Fruit fly (Drosophila melanogaster): ENCODE data around the gene chm.

The chm gene

DNA sequence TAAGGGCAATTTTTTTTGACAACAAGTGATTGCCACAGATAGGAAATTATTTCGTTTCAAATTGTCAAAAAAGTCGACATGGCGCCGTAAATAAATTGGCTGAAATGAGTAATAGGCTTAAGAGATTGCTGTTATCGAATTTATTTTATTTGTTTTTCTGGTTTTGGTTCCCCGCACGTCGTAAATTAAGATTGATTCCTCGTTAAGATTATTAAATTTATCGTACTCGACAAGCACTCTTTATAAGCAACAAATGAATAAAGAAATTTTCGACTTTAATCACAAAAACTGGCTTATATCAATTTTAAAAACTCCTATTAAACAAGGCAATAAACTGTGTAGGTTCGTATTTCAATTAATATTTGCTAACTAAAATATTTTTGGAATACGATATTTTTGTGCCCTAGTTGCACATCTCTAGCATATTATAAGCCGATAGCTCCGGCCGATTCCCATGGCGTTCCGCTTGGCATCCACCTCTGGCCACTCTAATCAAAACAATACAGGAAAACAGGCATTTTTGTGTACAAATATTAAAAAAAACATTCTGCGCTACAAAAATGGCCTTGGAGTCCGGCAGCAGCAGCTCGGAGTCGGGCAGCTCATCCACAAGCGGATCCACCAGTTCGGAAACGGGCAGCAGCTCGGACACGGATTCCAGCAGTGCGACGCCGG lies at the start of gene chm (continued):
- peak; percentile 6 for TF ChIP-seq CG3163 (GFP tag; optimal IDR thresholded peaks at IDR 0.05)
- no peak for TF ChIP-seq Hand (GFP tag; optimal IDR thresholded peaks at IDR 0.05)
- no peak for TF ChIP-seq CG7372 (GFP tag; IDR thresholded peaks at IDR 0.05)
- TF ChIP-seq CG6791 (GFP tag; IDR thresholded peaks at IDR 0.05; ENCODE audit: partially characterized antibody) = peak; percentile 92
- TF ChIP-seq nerfin-2 (GFP tag; IDR thresholded peaks at IDR 0.05; ENCODE audit: partially characterized antibody) = peak; percentile 76
- no peak for TF ChIP-seq corto (GFP tag; optimal IDR thresholded peaks at IDR 0.05)
- TF ChIP-seq CG17829 (tag; optimal IDR thresholded peaks at IDR 0.05) = peak; percentile 47
- TF ChIP-seq CG12104 (GFP tag; optimal IDR thresholded peaks at IDR 0.05) = no peak
- no peak for TF ChIP-seq Nf-YA (GFP tag; IDR thresholded peaks at IDR 0.05)
- TF ChIP-seq Hr78 (GFP tag; optimal IDR thresholded peaks at IDR 0.05) = no peak
- peak; percentile 37 for TF ChIP-seq Dp (GFP tag; optimal IDR thresholded peaks at IDR 0.05)
- peak; percentile 14 for TF ChIP-seq CG17186 (GFP tag; optimal IDR thresholded peaks at IDR 0.05)
- peak; percentile 81 for TF ChIP-seq sens (GFP tag)
- TF ChIP-seq grn (GFP tag; optimal IDR thresholded peaks at IDR 0.05) = no peak
- TF ChIP-seq zfh2 (GFP tag; optimal IDR thresholded peaks at IDR 0.05) = peak; percentile 59
- no peak for TF ChIP-seq Elba2 (GFP tag; optimal IDR thresholded peaks at IDR 0.05)
- no peak for TF ChIP-seq Hmr (GFP tag; optimal IDR thresholded peaks at IDR 0.05)
- no peak for TF ChIP-seq CG5953 (GFP tag; IDR thresholded peaks at IDR 0.05)
- TF ChIP-seq da (GFP tag; optimal IDR thresholded peaks at IDR 0.05) = no peak
- TF ChIP-seq disco-r (GFP tag; optimal IDR thresholded peaks at IDR 0.05) = no peak
- TF ChIP-seq fru (optimal IDR thresholded peaks at IDR 0.05) = no peak
- peak; percentile 11 for TF ChIP-seq Side (GFP tag; optimal IDR thresholded peaks at IDR 0.05)
- no peak for TF ChIP-seq CG10431 (GFP tag; optimal IDR thresholded peaks at IDR 0.05)
- TF ChIP-seq Vsx1 (GFP tag; optimal IDR thresholded peaks at IDR 0.05) = no peak
- TF ChIP-seq CG8281 (tag; optimal IDR thresholded peaks at IDR 0.05) = no peak
- no peak for TF ChIP-seq Oli (tag; optimal IDR thresholded peaks at IDR 0.05)
- TF ChIP-seq CG13296 (GFP tag; optimal IDR thresholded peaks at IDR 0.05) = peak; percentile 28
- TF ChIP-seq wek (GFP tag; optimal IDR thresholded peaks at IDR 0.05) = no peak
- peak; percentile 48 for TF ChIP-seq lilli (GFP tag; optimal IDR thresholded peaks at IDR 0.05)
- TF ChIP-seq btn (GFP tag; optimal IDR thresholded peaks at IDR 0.05) = no peak
- TF ChIP-seq CG2199 (GFP tag; IDR thresholded peaks at IDR 0.05) = no peak
- TF ChIP-seq pfk (GFP tag; optimal IDR thresholded peaks at IDR 0.05) = peak; percentile 53
- TF ChIP-seq HLH3B (GFP tag; IDR thresholded peaks at IDR 0.05) = 0 out of 2 replicates have a peak, but pooled peaks have one; percentile 4
- no peak for TF ChIP-seq ac (GFP tag; optimal IDR thresholded peaks at IDR 0.05)
- TF ChIP-seq chinmo (GFP tag; IDR thresholded peaks at IDR 0.05; ENCODE audit: partially characterized antibody) = peak; percentile 60; the same call in 3 of the 4 replicates
- TF ChIP-seq Neu2 (GFP tag; optimal IDR thresholded peaks at IDR 0.05; ENCODE audit: borderline replicate concordance) = no peak
- TF ChIP-seq Bteb2 (GFP tag; optimal IDR thresholded peaks at IDR 0.05) = no peak
- peak; percentile 49 for TF ChIP-seq Sin3A (optimal IDR thresholded peaks at IDR 0.05)
- TF ChIP-seq CG10147 (GFP tag; optimal IDR thresholded peaks at IDR 0.05) = no peak
- TF ChIP-seq run (tag; optimal IDR thresholded peaks at IDR 0.05) = no peak
- TF ChIP-seq odd (GFP tag; optimal IDR thresholded peaks at IDR 0.05) = no peak
- no peak for TF ChIP-seq zf30C (GFP tag; optimal IDR thresholded peaks at IDR 0.05)
- no peak for TF ChIP-seq ATbp (GFP tag; optimal IDR thresholded peaks at IDR 0.05)
- TF ChIP-seq CG15479 (GFP tag; optimal IDR thresholded peaks at IDR 0.05) = no peak
- no peak for TF ChIP-seq nom (GFP tag; optimal IDR thresholded peaks at IDR 0.05)
- TF ChIP-seq CG11723 (GFP tag; optimal IDR thresholded peaks at IDR 0.05) = no peak
- peak; percentile 32; the same call in 1 of the 2 replicates for TF ChIP-seq CG11085 (GFP tag; IDR thresholded peaks at IDR 0.05)
- no peak for TF ChIP-seq esg (GFP tag; conservative IDR thresholded peaks at IDR 0.05)
- TF ChIP-seq dati (GFP tag; IDR thresholded peaks at IDR 0.05) = no peak
- no peak for TF ChIP-seq CG6683 (GFP tag; optimal IDR thresholded peaks at IDR 0.05)

Data from whole organism, embryonic.